Fruit fly (Drosophila melanogaster) whole organism, embryonic: ENCODE measurements around the gene fok.
A peak's percentile ranks its signal among the peaks of the same experiment; 100 is the strongest.

ENCODE experiments used
- Aef1 ChIP-seq: fragments of 200-800 bp; sonication (Bioruptor generic); IDR thresholded peaks from 3 replicates; pipeline ENCODE4 v1.3.6; 2022; ENCODE audit warnings: missing biosample characterization, missing genetic modification characterization
- Atf3 ChIP-seq: fragments of 200-800 bp; sonication (Bioruptor generic); optimal IDR thresholded peaks from 3 replicates; lab custom pipeline; 2016; ENCODE audit warnings: missing biosample characterization, missing genetic modification characterization
- CG11456 ChIP-seq: fragments of 200-800 bp; sonication (Bioruptor generic); IDR thresholded peaks from 3 replicates; pipeline ENCODE4 v1.3.6; 2022; ENCODE audit warnings: missing biosample characterization, missing genetic modification characterization
- CG11696 ChIP-seq: fragments of 200-800 bp; sonication (Bioruptor generic); IDR thresholded peaks from 2 replicates; pipeline ENCODE4 v1.3.6; 2022; ENCODE audit warnings: missing biosample characterization, missing genetic modification characterization
- CG12219 ChIP-seq: fragments of 200-800 bp; sonication (Bioruptor generic); optimal IDR thresholded peaks from 3 replicates; lab custom pipeline; 2018; ENCODE audit warnings: missing biosample characterization, mild to moderate bottlenecking, missing genetic modification characterization
- CG12391 ChIP-seq: fragments of 200-800 bp; sonication (Bioruptor generic); optimal IDR thresholded peaks from 3 replicates; lab custom pipeline; 2018; ENCODE audit warnings: missing biosample characterization, mild to moderate bottlenecking, missing genetic modification characterization, moderate library complexity
- CG15011 ChIP-seq: fragments of 200-800 bp; sonication (Bioruptor generic); optimal IDR thresholded peaks from 3 replicates; lab custom pipeline; 2018; ENCODE audit warnings: missing biosample characterization, mild to moderate bottlenecking, missing genetic modification characterization
- CG16813 ChIP-seq: fragments of 200-800 bp; sonication (Bioruptor generic); IDR thresholded peaks from 3 replicates; pipeline ENCODE4 v1.3.6; 2022; ENCODE audit warnings: missing biosample characterization, missing genetic modification characterization; ENCODE audit not compliant: partially characterized antibody
- CG17829 ChIP-seq: fragments of 200-800 bp; optimal IDR thresholded peaks from 2 replicates; lab custom pipeline; 2019; ENCODE audit warnings: missing biosample characterization, mild to moderate bottlenecking, missing genetic modification characterization, moderate library complexity
- CG17912 ChIP-seq: fragments of 200-800 bp; sonication (Bioruptor generic); optimal IDR thresholded peaks from 2 replicates; lab custom pipeline; 2018; ENCODE audit warnings: missing biosample characterization, mild to moderate bottlenecking, missing genetic modification characterization
- CG2120 ChIP-seq: fragments of 200-800 bp; sonication (Bioruptor generic); optimal IDR thresholded peaks from 3 replicates; lab custom pipeline; 2016; ENCODE audit warnings: missing biosample characterization, missing genetic modification characterization
- CG2678 ChIP-seq: fragments of 200-800 bp; sonication (Bioruptor generic); optimal IDR thresholded peaks from 3 replicates; lab custom pipeline; 2019; ENCODE audit warnings: missing biosample characterization, mild to moderate bottlenecking, missing genetic modification characterization, moderate library complexity
- CG33213 ChIP-seq: fragments of 200-800 bp; sonication (Bioruptor generic); optimal IDR thresholded peaks from 3 replicates; lab custom pipeline; 2016; ENCODE audit warnings: missing biosample characterization, missing genetic modification characterization
- CG3838 ChIP-seq: fragments of 200-800 bp; sonication (Bioruptor generic); optimal IDR thresholded peaks from 3 replicates; lab custom pipeline; 2016; ENCODE audit warnings: missing biosample characterization, missing genetic modification characterization
- CG4328 ChIP-seq: fragments of 200-800 bp; sonication (Bioruptor generic); optimal IDR thresholded peaks from 3 replicates; lab custom pipeline; 2017; ENCODE audit warnings: missing biosample characterization, missing genetic modification reagents, missing genetic modification characterization
- CG4424 ChIP-seq: fragments of 200-800 bp; sonication (Bioruptor generic); optimal IDR thresholded peaks from 3 replicates; lab custom pipeline; 2016; ENCODE audit warnings: missing biosample characterization, missing genetic modification characterization
- CG4820 ChIP-seq: fragments of 200-800 bp; sonication (Bioruptor generic); optimal IDR thresholded peaks from 3 replicates; lab custom pipeline; 2016; ENCODE audit warnings: missing biosample characterization, missing genetic modification characterization
- CG8089 ChIP-seq: fragments of 200-800 bp; sonication (Bioruptor generic); optimal IDR thresholded peaks from 3 replicates; lab custom pipeline; 2016; ENCODE audit warnings: missing biosample characterization, missing genetic modification characterization
- CG8281 ChIP-seq: fragments of 200-800 bp; sonication (Bioruptor generic); optimal IDR thresholded peaks from 2 replicates; lab custom pipeline; 2018; ENCODE audit warnings: missing biosample characterization, mild to moderate bottlenecking, missing genetic modification characterization, moderate library complexity
- CG8944 ChIP-seq: fragments of 200-800 bp; sonication (Bioruptor generic); optimal IDR thresholded peaks from 3 replicates; lab custom pipeline; 2016; ENCODE audit warnings: missing biosample characterization, missing genetic modification characterization
- Doc3 ChIP-seq: fragments of 200-800 bp; sonication (Bioruptor generic); IDR thresholded peaks from 3 replicates; pipeline ENCODE4 v1.3.6; 2022; ENCODE audit warnings: missing biosample characterization, missing genetic modification characterization; ENCODE audit not compliant: partially characterized antibody
- Hey ChIP-seq: fragments of 200-800 bp; sonication (Bioruptor generic); optimal IDR thresholded peaks from 3 replicates; lab custom pipeline; 2018; ENCODE audit warnings: missing biosample characterization, mild to moderate bottlenecking, missing genetic modification characterization
- Hmx ChIP-seq: fragments of 200-800 bp; sonication (Bioruptor generic); optimal IDR thresholded peaks from 2 replicates; lab custom pipeline; 2016; ENCODE audit warnings: missing biosample characterization, missing genetic modification characterization
- Meics ChIP-seq: fragments of 200-800 bp; sonication (Bioruptor generic); optimal IDR thresholded peaks from 2 replicates; lab custom pipeline; 2017; ENCODE audit warnings: missing biosample characterization, mild to moderate bottlenecking, missing genetic modification characterization
- NFAT ChIP-seq: fragments of 200-800 bp; sonication (Bioruptor generic); IDR thresholded peaks from 2 replicates; pipeline ENCODE4 v1.3.6; 2022; ENCODE audit warnings: missing biosample characterization, missing genetic modification characterization
- Nf-YB ChIP-seq: fragments of 200-800 bp; sonication (Bioruptor generic); optimal IDR thresholded peaks from 3 replicates; lab custom pipeline; 2019; ENCODE audit warnings: missing biosample characterization, mild to moderate bottlenecking, missing genetic modification characterization, moderate library complexity
- Optix ChIP-seq: fragments of 200-800 bp; sonication (Bioruptor generic); IDR thresholded peaks from 3 replicates; pipeline ENCODE4 v1.3.6; 2022; ENCODE audit warnings: missing biosample characterization, missing genetic modification characterization
- Ravus ChIP-seq: fragments of 200-800 bp; sonication (Bioruptor generic); IDR thresholded peaks from 2 replicates; pipeline ENCODE4 v1.3.6; 2022; ENCODE audit warnings: missing biosample characterization, missing genetic modification characterization
- Sox102F ChIP-seq: fragments of 200-800 bp; sonication (Bioruptor generic); optimal IDR thresholded peaks from 2 replicates; lab custom pipeline; 2018; ENCODE audit warnings: missing biosample characterization, mild to moderate bottlenecking, missing genetic modification characterization, moderate library complexity
- Trl ChIP-seq, 3 experiments: fragments of >200 bp in 2 of 3; fragments of 200-800 bp in 1 of 3; sonication (Bioruptor generic) in 1 of 3; optimal IDR thresholded peaks; 2 replicates in 1 of 3; 3 replicates in 2 of 3; lab custom pipeline; 2016 to 2017; ENCODE audit warnings: missing biosample characterization in 1 of 3, missing genetic modification characterization in 1 of 3
- bsh ChIP-seq, 2 experiments: fragments of 200-800 bp; sonication (Bioruptor generic); optimal IDR thresholded peaks; 2 replicates each; lab custom pipeline; 2017 to 2018; ENCODE audit warnings: mild to moderate bottlenecking in 2 of 2, missing biosample characterization in 2 of 2, missing genetic modification characterization in 2 of 2, moderate library complexity in 1 of 2
- btn ChIP-seq: fragments of 200-800 bp; sonication (Bioruptor generic); optimal IDR thresholded peaks from 2 replicates; lab custom pipeline; 2016; ENCODE audit warnings: missing biosample characterization, missing genetic modification characterization
- crol ChIP-seq: fragments of 200-800 bp; sonication (Bioruptor generic); IDR thresholded peaks from 2 replicates; pipeline ENCODE4 v1.3.6; 2022; ENCODE audit warnings: missing biosample characterization, missing genetic modification characterization
- emc ChIP-seq: fragments of 200-800 bp; sonication (Bioruptor generic); optimal IDR thresholded peaks from 2 replicates; lab custom pipeline; 2016; ENCODE audit warnings: missing biosample characterization, missing genetic modification characterization
- esg ChIP-seq: fragments of 200-800 bp; sonication (Bioruptor generic); conservative IDR thresholded peaks from 2 replicates; pipeline ENCODE4 v1.3.6; 2022; ENCODE audit warnings: missing biosample characterization, missing genetic modification characterization
- eve ChIP-seq, 2 experiments: fragments of >200 bp; optimal IDR thresholded peaks; 2 replicates each; lab custom pipeline; 2017; ENCODE audit warnings: missing biosample characterization in 2 of 2, missing genetic modification characterization in 2 of 2
- hth ChIP-seq: fragments of >200 bp; optimal IDR thresholded peaks from 2 replicates; lab custom pipeline; 2017; ENCODE audit warnings: inconsistent platforms
- kni ChIP-seq: fragments of 200-800 bp; sonication (Bioruptor generic); optimal IDR thresholded peaks from 3 replicates; lab custom pipeline; 2017; ENCODE audit warnings: mild to moderate bottlenecking, missing biosample characterization, missing genetic modification reagents, missing genetic modification characterization
- lilli ChIP-seq: fragments of 200-800 bp; sonication (Bioruptor generic); optimal IDR thresholded peaks from 3 replicates; lab custom pipeline; 2016; ENCODE audit warnings: missing biosample characterization, missing genetic modification characterization
- pita ChIP-seq: fragments of 200-800 bp; sonication (Bioruptor generic); optimal IDR thresholded peaks from 2 replicates; lab custom pipeline; 2017; ENCODE audit warnings: missing biosample characterization, mild to moderate bottlenecking, missing genetic modification characterization
- ranshi ChIP-seq: fragments of 200-800 bp; sonication (Bioruptor generic); IDR thresholded peaks from 2 replicates; pipeline ENCODE4 v1.3.6; 2022; ENCODE audit warnings: missing biosample characterization, missing genetic modification characterization
- rib ChIP-seq: fragments of 200-800 bp; sonication (Bioruptor generic); IDR thresholded peaks from 2 replicates; pipeline ENCODE4 v1.3.6; 2022; ENCODE audit warnings: missing biosample characterization, missing genetic modification characterization
- run ChIP-seq: fragments of 200-800 bp; sonication (Bioruptor generic); optimal IDR thresholded peaks from 3 replicates; lab custom pipeline; 2018; ENCODE audit warnings: missing biosample characterization, mild to moderate bottlenecking, missing genetic modification characterization
- salm ChIP-seq: fragments of 200-800 bp; sonication (Bioruptor generic); optimal IDR thresholded peaks from 2 replicates; lab custom pipeline; 2018; ENCODE audit warnings: missing biosample characterization, mild to moderate bottlenecking, missing genetic modification characterization
- seq ChIP-seq: fragments of 200-800 bp; sonication (Bioruptor generic); IDR thresholded peaks from 2 replicates; pipeline ENCODE4 v1.3.6; 2022; ENCODE audit warnings: missing biosample characterization, missing genetic modification characterization
- stwl ChIP-seq: fragments of 200-800 bp; sonication (Bioruptor generic); optimal IDR thresholded peaks from 3 replicates; lab custom pipeline; 2018; ENCODE audit warnings: missing biosample characterization, mild to moderate bottlenecking, missing genetic modification characterization, moderate library complexity
- sug ChIP-seq: fragments of 200-800 bp; optimal IDR thresholded peaks from 2 replicates; lab custom pipeline; 2019; ENCODE audit warnings: missing biosample characterization, mild to moderate bottlenecking, missing genetic modification characterization, moderate library complexity
- tap ChIP-seq: fragments of 200-800 bp; optimal IDR thresholded peaks from 3 replicates; lab custom pipeline; 2019; ENCODE audit warnings: missing biosample characterization, mild to moderate bottlenecking, missing genetic modification characterization, moderate library complexity
- toy ChIP-seq: fragments of 200-800 bp; sonication (Bioruptor generic); IDR thresholded peaks from 2 replicates; pipeline ENCODE4 v1.3.6; 2022; ENCODE audit warnings: missing biosample characterization, missing genetic modification characterization

Gene fok

dm6 chr2L:20086295-20087096, 1.6 kb upstream of the fok start (continued):
- TF ChIP-seq Hmx (GFP tag; lab: Kevin White, UChicago) (peak; percentile 58), CG4328 (peak; percentile 41), CG2120 (peak; percentile 72), Doc3 (GFP tag; lab: Robert Waterston, UW) (no peak), CG12391 (peak; percentile 84), CG8089 (peak; percentile 83), pita (no peak), Meics (GFP tag; lab: Kevin White, UChicago) (peak; percentile 84), CG3838 (GFP tag; lab: Kevin White, UChicago) (peak; percentile 60), rib (GFP tag; lab: Robert Waterston, UW) (peak; percentile 71), CG12219 (GFP tag; lab: Kevin White, UChicago) (peak; percentile 78), CG16813 (GFP tag; lab: Robert Waterston, UW) (no peak), Hey (tag; lab: Kevin White, UChicago) (peak; percentile 27), Aef1 (GFP tag; lab: Robert Waterston, UW) (peak; percentile 81), CG2678 (tag; lab: Kevin White, UChicago) (peak; percentile 87), hth (no peak), toy (GFP tag; lab: Robert Waterston, UW) (peak; percentile 61), run (tag; lab: Kevin White, UChicago) (peak; percentile 82), btn (GFP tag; lab: Kevin White, UChicago) (peak; percentile 67), CG15011 (GFP tag; lab: Kevin White, UChicago) (peak; percentile 67), NFAT (GFP tag; lab: Robert Waterston, UW) (peak; percentile 15; the same call in 1 of the 2 replicates), eve (GFP tag; optimal IDR thresholded peaks at IDR 0.05; lab: Kevin White, UChicago) (no peak), Sox102F (GFP tag; lab: Kevin White, UChicago) (peak; percentile 88), Atf3 (GFP tag; lab: Kevin White, UChicago) (peak; percentile 76), emc (GFP tag; lab: Kevin White, UChicago) (peak; percentile 32), Ravus (GFP tag; lab: Robert Waterston, UW) (peak; percentile 25), CG4820 (GFP tag; lab: Kevin White, UChicago) (peak; percentile 78), CG17829 (tag; lab: Kevin White, UChicago) (peak; percentile 79), Trl (optimal IDR thresholded peaks at IDR 0.05; lab: Kevin White, UChicago) (no peak), Trl (GFP tag; optimal IDR thresholded peaks at IDR 0.05; lab: Kevin White, UChicago) (peak; percentile 81), salm (tag; lab: Kevin White, UChicago) (peak; percentile 73), Nf-YB (peak; percentile 52), CG33213 (peak; percentile 72), seq (GFP tag; lab: Robert Waterston, UW) (peak; percentile 90), crol (GFP tag; lab: Robert Waterston, UW) (peak; percentile 83), CG17912 (no peak), stwl (tag; lab: Kevin White, UChicago) (no peak), CG8944 (GFP tag; lab: Kevin White, UChicago) (peak; percentile 71), CG11696 (GFP tag; lab: Robert Waterston, UW) (peak; percentile 82), Optix (GFP tag; lab: Robert Waterston, UW) (peak; percentile 77), tap (tag; lab: Kevin White, UChicago) (peak; percentile 79), bsh (GFP tag; optimal IDR thresholded peaks at IDR 0.05; lab: Kevin White, UChicago) (peak; percentile 61 to 89), CG8281 (tag; lab: Kevin White, UChicago) (peak; percentile 61), esg (GFP tag; lab: Robert Waterston, UW) (peak; percentile 88), lilli (peak; percentile 80), CG4424 (GFP tag; lab: Kevin White, UChicago) (peak; percentile 77), kni (GFP tag; lab: Kevin White, UChicago) (peak; percentile 88), CG11456 (GFP tag; lab: Robert Waterston, UW) (peak; percentile 88), ranshi (GFP tag; lab: Robert Waterston, UW) (peak; percentile 81), sug (tag; lab: Kevin White, UChicago) (peak; percentile 91)
